Worm (Caenorhabditis elegans): Measurements from ENCODE around the gene F38B6.6.
A peak's percentile ranks its signal among the peaks of the same experiment; 100 is the strongest.

Gene F38B6.6

DNA sequence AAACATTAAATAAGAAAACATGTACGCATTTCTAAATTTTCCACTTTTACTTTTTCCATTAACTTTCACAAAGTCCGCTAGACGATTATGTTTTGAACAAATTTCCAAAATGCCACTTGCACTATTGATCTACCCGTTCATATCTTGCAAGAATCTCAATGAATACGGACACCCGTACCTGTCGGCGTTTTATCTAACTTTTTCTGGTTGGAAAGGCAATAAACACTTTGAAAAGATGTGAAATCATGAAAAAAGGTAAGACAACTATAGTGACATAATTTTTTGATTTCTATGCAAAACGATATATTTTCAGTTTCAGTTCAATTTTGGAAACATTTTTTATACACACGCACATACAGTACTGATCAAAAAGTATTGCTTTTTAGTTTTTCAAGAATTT lies 18.2 kb downstream of the F38B6.6 start:
- no peak for TF ChIP-seq ztf-1 (GFP tag; conservative IDR thresholded peaks at IDR 0.05)
- peak; percentile 57 for TF ChIP-seq ceh-16 (tag; optimal IDR thresholded peaks at IDR 0.05)
- TF ChIP-seq gmeb-1 (tag; optimal IDR thresholded peaks at IDR 0.05) = no peak
- TF ChIP-seq dmd-4 (tag; optimal IDR thresholded peaks at IDR 0.05) = no peak
- no peak for TF ChIP-seq snpc-4 (tag; optimal IDR thresholded peaks at IDR 0.05)
- TF ChIP-seq nhr-12 (tag; optimal IDR thresholded peaks at IDR 0.05) = no peak
- no peak for TF ChIP-seq alr-1 (tag; optimal IDR thresholded peaks at IDR 0.05)
- TF ChIP-seq sma-9 (GFP tag; optimal IDR thresholded peaks at IDR 0.05) = peak; percentile 21
- TF ChIP-seq sma-9 (tag; optimal IDR thresholded peaks at IDR 0.05) = no peak
- TF ChIP-seq elt-1 (tag; optimal IDR thresholded peaks at IDR 0.05) = peak; percentile 32

DNA sequence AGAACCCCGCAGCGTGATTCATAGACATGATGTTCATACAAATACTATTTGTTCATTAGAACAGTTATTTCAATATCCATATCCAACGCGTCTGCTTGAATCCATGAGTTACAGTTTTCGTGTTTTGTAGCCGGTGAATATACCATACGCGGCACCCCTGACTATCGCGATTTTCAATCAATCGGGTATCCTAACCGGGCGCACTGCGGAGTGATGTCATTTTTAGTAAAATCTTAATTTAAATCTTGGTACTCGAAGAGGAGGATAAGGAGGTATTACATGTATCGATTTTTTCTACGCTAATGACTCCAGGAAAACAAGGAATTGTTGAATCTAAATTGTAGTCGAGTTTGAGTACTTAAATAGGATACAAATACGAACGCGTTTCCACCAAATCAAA lies 20.5 kb downstream of the F38B6.6 start:
- TF ChIP-seq skn-1 (tag; optimal IDR thresholded peaks at IDR 0.05) (no peak), elt-1 (tag; optimal IDR thresholded peaks at IDR 0.05) (peak; percentile 25), nhr-77 (tag; optimal IDR thresholded peaks at IDR 0.05) (no peak), ceh-16 (tag; optimal IDR thresholded peaks at IDR 0.05) (peak; percentile 85), lin-39 (tag; optimal IDR thresholded peaks at IDR 0.05) (no peak), peb-1 (tag; optimal IDR thresholded peaks at IDR 0.05) (no peak), nhr-12 (tag; optimal IDR thresholded peaks at IDR 0.05) (no peak), ztf-4 (tag; optimal IDR thresholded peaks at IDR 0.05) (no peak), egl-27 (tag; optimal IDR thresholded peaks at IDR 0.05) (no peak), nhr-129 (tag; optimal IDR thresholded peaks at IDR 0.05) (no peak), elt-3 (tag; optimal IDR thresholded peaks at IDR 0.05) (no peak), unc-62 (GFP tag; optimal IDR thresholded peaks at IDR 0.05) (no peak), F13H6.1 (tag; optimal IDR thresholded peaks at IDR 0.05) (no peak), sma-9 (GFP tag; optimal IDR thresholded peaks at IDR 0.05) (peak; percentile 56), sma-9 (tag; optimal IDR thresholded peaks at IDR 0.05) (no peak), mab-5 (tag; optimal IDR thresholded peaks at IDR 0.05) (no peak), sem-4 (tag; optimal IDR thresholded peaks at IDR 0.05) (no peak), C34F6.9 (tag; optimal IDR thresholded peaks at IDR 0.05) (no peak)

DNA sequence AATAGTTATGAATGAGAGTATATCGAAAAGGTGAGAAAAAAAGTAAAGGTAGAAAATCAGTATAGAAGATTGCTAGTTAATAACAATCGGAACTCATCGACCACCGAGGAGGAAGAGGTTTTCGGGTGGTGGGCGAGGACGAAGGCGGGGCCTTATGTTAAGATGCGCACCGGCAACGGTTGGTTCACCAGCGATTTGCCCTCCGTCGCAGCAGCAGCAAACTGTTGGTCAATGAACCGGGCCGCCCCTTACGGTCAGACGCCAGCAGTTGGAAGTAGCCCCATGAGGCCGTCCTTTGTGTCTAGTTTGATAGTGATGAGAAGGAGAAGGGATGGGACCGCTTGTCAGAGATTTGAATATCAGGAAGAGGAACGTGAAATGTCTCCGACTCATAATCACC lies 21.0 kb downstream of the F38B6.6 start, which contains the start of gene nhr-137:
Gene nhr-137 (minus strand): TSS at position 101 of the 400 bp plus-strand sequence.
- TF ChIP-seq nhr-12 (tag; optimal IDR thresholded peaks at IDR 0.05) = no peak
- TF ChIP-seq ztf-4 (tag; optimal IDR thresholded peaks at IDR 0.05) = no peak
- TF ChIP-seq unc-39 (tag; optimal IDR thresholded peaks at IDR 0.05) = no peak
- TF ChIP-seq sma-9 (GFP tag; optimal IDR thresholded peaks at IDR 0.05) = no peak
- no peak for TF ChIP-seq sma-9 (tag; optimal IDR thresholded peaks at IDR 0.05)
- TF ChIP-seq nhr-25 (tag; optimal IDR thresholded peaks at IDR 0.05) = no peak
- no peak for TF ChIP-seq lsy-2 (tag; optimal IDR thresholded peaks at IDR 0.05)
- no peak for TF ChIP-seq nhr-77 (tag; optimal IDR thresholded peaks at IDR 0.05)
- TF ChIP-seq unc-55 (GFP tag; optimal IDR thresholded peaks at IDR 0.05) = no peak
- no peak for TF ChIP-seq mdl-1 (tag; optimal IDR thresholded peaks at IDR 0.05)
- TF ChIP-seq lin-11 (tag; optimal IDR thresholded peaks at IDR 0.05) = no peak

DNA sequence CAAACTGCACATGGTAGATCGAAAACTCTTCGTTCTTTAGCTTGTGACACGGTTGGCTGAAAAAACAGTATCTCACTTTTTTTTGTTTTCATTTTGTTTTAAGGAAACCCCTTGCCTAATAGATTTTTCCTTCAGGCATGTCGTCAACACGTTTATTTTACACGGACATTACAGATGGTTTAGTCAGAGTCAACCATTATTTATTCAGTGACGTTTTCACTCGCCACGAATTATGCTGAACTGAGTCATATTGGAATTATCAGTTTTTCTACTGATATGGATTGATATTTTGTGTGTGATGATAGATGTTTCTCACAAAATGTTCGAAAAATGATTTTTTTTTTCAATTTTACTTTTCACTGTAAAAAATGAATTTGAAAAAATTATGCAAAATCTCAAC lies 22.4 kb downstream of the F38B6.6 start:
- TF ChIP-seq alr-1 (tag; optimal IDR thresholded peaks at IDR 0.05) (no peak), mdl-1 (tag; optimal IDR thresholded peaks at IDR 0.05) (no peak), lin-39 (tag; optimal IDR thresholded peaks at IDR 0.05) (no peak), snpc-4 (tag; optimal IDR thresholded peaks at IDR 0.05) (no peak), nhr-237 (tag; optimal IDR thresholded peaks at IDR 0.05) (no peak), egl-27 (tag; optimal IDR thresholded peaks at IDR 0.05) (no peak), crh-2 (tag; optimal IDR thresholded peaks at IDR 0.05) (peak; percentile 25), ZK546.5 (tag; optimal IDR thresholded peaks at IDR 0.05) (no peak), peb-1 (tag; optimal IDR thresholded peaks at IDR 0.05) (no peak), blmp-1 (tag; optimal IDR thresholded peaks at IDR 0.05; ENCODE audit: insufficient read depth) (no peak), lsy-2 (tag; optimal IDR thresholded peaks at IDR 0.05) (no peak), dmd-4 (tag; optimal IDR thresholded peaks at IDR 0.05) (no peak), lin-11 (tag; optimal IDR thresholded peaks at IDR 0.05) (no peak), gmeb-1 (tag; optimal IDR thresholded peaks at IDR 0.05) (no peak), nhr-12 (tag; optimal IDR thresholded peaks at IDR 0.05) (no peak), nhr-129 (tag; optimal IDR thresholded peaks at IDR 0.05) (no peak), elt-3 (tag; optimal IDR thresholded peaks at IDR 0.05) (no peak), aly-2 (tag; optimal IDR thresholded peaks at IDR 0.05) (no peak), nhr-21 (tag; optimal IDR thresholded peaks at IDR 0.05) (no peak), sma-9 (GFP tag; optimal IDR thresholded peaks at IDR 0.05) (peak; percentile 53), sma-9 (tag; optimal IDR thresholded peaks at IDR 0.05) (no peak), mbf-1 (tag; optimal IDR thresholded peaks at IDR 0.05) (no peak), ztf-11 (tag; optimal IDR thresholded peaks at IDR 0.05) (no peak), fos-1 (tag; optimal IDR thresholded peaks at IDR 0.05) (peak; percentile 96), nhr-25 (tag; optimal IDR thresholded peaks at IDR 0.05) (no peak), nhr-11 (tag; optimal IDR thresholded peaks at IDR 0.05) (no peak), lin-13 (GFP tag; optimal IDR thresholded peaks at IDR 0.05) (no peak), skn-1 (tag; optimal IDR thresholded peaks at IDR 0.05) (peak; percentile 1), unc-39 (tag; optimal IDR thresholded peaks at IDR 0.05) (no peak), sem-4 (tag; optimal IDR thresholded peaks at IDR 0.05) (no peak), zag-1 (tag; optimal IDR thresholded peaks at IDR 0.05) (no peak), ztf-4 (tag; optimal IDR thresholded peaks at IDR 0.05) (no peak), ceh-82 (tag; optimal IDR thresholded peaks at IDR 0.05) (no peak), ztf-1 (GFP tag; conservative IDR thresholded peaks at IDR 0.05) (no peak), mab-5 (tag; optimal IDR thresholded peaks at IDR 0.05) (no peak), sma-3 (GFP tag; optimal IDR thresholded peaks at IDR 0.05) (no peak)
